Fruit fly (Drosophila melanogaster) whole organism, embryonic: ENCODE measurements around the gene ksr.

ENCODE experiments used
- Ada2b ChIP-seq: fragments of 200-800 bp; sonication (Bioruptor generic); IDR thresholded peaks from 2 replicates; pipeline ENCODE4 v1.3.6; 2022; ENCODE audit warnings: missing biosample characterization, missing genetic modification characterization
- Adf1 ChIP-seq: fragments of 200-800 bp; sonication (Bioruptor generic); IDR thresholded peaks from 2 replicates; pipeline ENCODE4 v1.3.6; 2022; ENCODE audit warnings: missing biosample characterization, missing genetic modification characterization
- CG10147 ChIP-seq: fragments of 200-800 bp; sonication (Bioruptor generic); optimal IDR thresholded peaks from 2 replicates; lab custom pipeline; 2019; ENCODE audit warnings: missing biosample characterization, mild to moderate bottlenecking, missing genetic modification characterization, moderate library complexity
- CG10565 ChIP-seq: fragments of 200-800 bp; sonication (Bioruptor generic); optimal IDR thresholded peaks from 3 replicates; lab custom pipeline; 2016; ENCODE audit warnings: missing biosample characterization, mild to moderate bottlenecking, missing genetic modification characterization
- CG10959 ChIP-seq: fragments of 200-800 bp; sonication (Bioruptor generic); IDR thresholded peaks from 2 replicates; pipeline ENCODE4 v1.3.6; 2022; ENCODE audit warnings: missing biosample characterization, missing genetic modification characterization
- CG11398 ChIP-seq: fragments of 200-800 bp; sonication (Bioruptor generic); optimal IDR thresholded peaks from 2 replicates; lab custom pipeline; 2016; ENCODE audit warnings: missing biosample characterization, missing genetic modification characterization
- CG11504 ChIP-seq: fragments of 200-800 bp; sonication (Bioruptor generic); optimal IDR thresholded peaks from 3 replicates; lab custom pipeline; 2019; ENCODE audit warnings: missing biosample characterization, mild to moderate bottlenecking, missing genetic modification characterization, moderate library complexity
- CG12769 ChIP-seq: fragments of 200-800 bp; sonication (Bioruptor generic); optimal IDR thresholded peaks from 2 replicates; lab custom pipeline; 2019; ENCODE audit warnings: missing biosample characterization, mild to moderate bottlenecking, missing genetic modification characterization, moderate library complexity
- CG13287 ChIP-seq: fragments of 200-800 bp; sonication (Bioruptor generic); IDR thresholded peaks from 2 replicates; pipeline ENCODE4 v1.3.6; 2022; ENCODE audit warnings: missing biosample characterization, missing genetic modification characterization; ENCODE audit not compliant: partially characterized antibody
- CG13624 ChIP-seq: fragments of 200-800 bp; sonication (Bioruptor generic); optimal IDR thresholded peaks from 2 replicates; lab custom pipeline; 2016; ENCODE audit warnings: missing biosample characterization, missing genetic modification characterization
- CG13894 ChIP-seq: fragments of 200-800 bp; sonication (Bioruptor generic); optimal IDR thresholded peaks from 3 replicates; lab custom pipeline; 2018; ENCODE audit warnings: missing biosample characterization, mild to moderate bottlenecking, missing genetic modification characterization, moderate library complexity
- CG14014 ChIP-seq: fragments of 200-800 bp; sonication (Bioruptor generic); IDR thresholded peaks from 2 replicates; pipeline ENCODE4 v1.3.6; 2022; ENCODE audit warnings: missing biosample characterization, missing genetic modification characterization
- CG15514 ChIP-seq: fragments of 200-800 bp; sonication (Bioruptor generic); optimal IDR thresholded peaks from 3 replicates; lab custom pipeline; 2017; ENCODE audit warnings: missing biosample characterization, missing genetic modification characterization, mild to moderate bottlenecking, moderate library complexity, missing genetic modification reagents
- CG16779 ChIP-seq: fragments of 200-800 bp; sonication (Bioruptor generic); IDR thresholded peaks from 2 replicates; pipeline ENCODE4 v1.3.6; 2022; ENCODE audit warnings: missing biosample characterization, missing genetic modification characterization
- CG17328 ChIP-seq: fragments of 200-800 bp; sonication (Bioruptor generic); IDR thresholded peaks from 2 replicates; pipeline ENCODE4 v1.3.6; 2022; ENCODE audit warnings: missing biosample characterization, missing genetic modification characterization
- CG30431 ChIP-seq: fragments of 200-800 bp; sonication (Bioruptor generic); optimal IDR thresholded peaks from 2 replicates; lab custom pipeline; 2017; ENCODE audit warnings: missing biosample characterization, missing genetic modification characterization
- CG3407 ChIP-seq: fragments of 200-800 bp; sonication (Bioruptor generic); optimal IDR thresholded peaks from 2 replicates; lab custom pipeline; 2018; ENCODE audit warnings: missing biosample characterization, mild to moderate bottlenecking, missing genetic modification characterization
- CG34376 ChIP-seq: fragments of 200-800 bp; sonication (Bioruptor generic); optimal IDR thresholded peaks from 2 replicates; lab custom pipeline; 2018; ENCODE audit warnings: missing biosample characterization, mild to moderate bottlenecking, missing genetic modification characterization
- CG4424 ChIP-seq: fragments of 200-800 bp; sonication (Bioruptor generic); optimal IDR thresholded peaks from 3 replicates; lab custom pipeline; 2016; ENCODE audit warnings: missing biosample characterization, missing genetic modification characterization
- CG4617 ChIP-seq: fragments of 200-800 bp; sonication (Bioruptor generic); optimal IDR thresholded peaks from 3 replicates; lab custom pipeline; 2016; ENCODE audit warnings: missing biosample characterization, missing genetic modification characterization, borderline replicate concordance
- CG4707 ChIP-seq: fragments of 200-800 bp; sonication (Bioruptor generic); optimal IDR thresholded peaks from 2 replicates; lab custom pipeline; 2018; ENCODE audit warnings: missing biosample characterization, mild to moderate bottlenecking, missing genetic modification characterization, moderate library complexity
- CG5180 ChIP-seq: fragments of 200-800 bp; sonication (Bioruptor generic); optimal IDR thresholded peaks from 3 replicates; lab custom pipeline; 2017; ENCODE audit warnings: missing biosample characterization, missing genetic modification characterization, mild to moderate bottlenecking, moderate library complexity, missing genetic modification reagents
- CG5953 ChIP-seq: fragments of 200-800 bp; sonication (Bioruptor generic); IDR thresholded peaks from 2 replicates; pipeline ENCODE4 v1.3.6; 2022; ENCODE audit warnings: missing biosample characterization, missing genetic modification characterization
- CG6791 ChIP-seq: fragments of 200-800 bp; sonication (Bioruptor generic); IDR thresholded peaks from 3 replicates; pipeline ENCODE4 v1.3.6; 2022; ENCODE audit warnings: missing biosample characterization, missing genetic modification characterization; ENCODE audit not compliant: partially characterized antibody
- CG6854 ChIP-seq: fragments of 200-800 bp; sonication (Bioruptor generic); optimal IDR thresholded peaks from 3 replicates; lab custom pipeline; 2017; ENCODE audit warnings: missing biosample characterization, mild to moderate bottlenecking, missing genetic modification characterization
- CG7357 ChIP-seq: fragments of 200-800 bp; sonication (Bioruptor generic); IDR thresholded peaks from 3 replicates; pipeline ENCODE4 v1.3.6; 2022; ENCODE audit warnings: missing biosample characterization, missing genetic modification characterization
- CG7786 ChIP-seq: fragments of 200-800 bp; sonication (Bioruptor generic); optimal IDR thresholded peaks from 2 replicates; lab custom pipeline; 2016; ENCODE audit warnings: missing biosample characterization, missing genetic modification characterization
- Deaf1 ChIP-seq: fragments of 200-800 bp; optimal IDR thresholded peaks from 3 replicates; lab custom pipeline; 2019; ENCODE audit warnings: missing biosample characterization, mild to moderate bottlenecking, missing genetic modification characterization, moderate library complexity
- Dfd ChIP-seq, 2 experiments: fragments of >200 bp; optimal IDR thresholded peaks; 2 replicates each; lab custom pipeline; 2017; ENCODE audit warnings: missing biosample characterization in 2 of 2, missing genetic modification characterization in 2 of 2
- Dip2 ChIP-seq: fragments of 200-800 bp; sonication (Bioruptor generic); IDR thresholded peaks from 2 replicates; pipeline ENCODE4 v1.3.6; 2022; ENCODE audit warnings: missing biosample characterization, missing genetic modification characterization
- E2f2 ChIP-seq: fragments of 200-800 bp; sonication (Bioruptor generic); IDR thresholded peaks from 2 replicates; pipeline ENCODE4 v1.3.6; 2022; ENCODE audit warnings: missing biosample characterization, missing genetic modification characterization
- Hmx ChIP-seq: fragments of 200-800 bp; sonication (Bioruptor generic); optimal IDR thresholded peaks from 2 replicates; lab custom pipeline; 2016; ENCODE audit warnings: missing biosample characterization, missing genetic modification characterization
- MBD-R2 ChIP-seq: fragments of 200-800 bp; sonication (Bioruptor generic); IDR thresholded peaks from 2 replicates; pipeline ENCODE4 v1.3.6; 2022; ENCODE audit warnings: missing biosample characterization, missing genetic modification characterization
- Myb ChIP-seq: fragments of 200-800 bp; sonication (Bioruptor generic); optimal IDR thresholded peaks from 2 replicates; lab custom pipeline; 2016; ENCODE audit warnings: missing biosample characterization, missing genetic modification characterization
- Sox102F ChIP-seq: fragments of 200-800 bp; sonication (Bioruptor generic); optimal IDR thresholded peaks from 2 replicates; lab custom pipeline; 2018; ENCODE audit warnings: missing biosample characterization, mild to moderate bottlenecking, missing genetic modification characterization, moderate library complexity
- ato ChIP-seq: fragments of 200-800 bp; sonication (Bioruptor generic); IDR thresholded peaks from 2 replicates; pipeline ENCODE4 v1.3.6; 2022; ENCODE audit warnings: missing biosample characterization, missing genetic modification characterization; ENCODE audit not compliant: partially characterized antibody
- danr ChIP-seq: fragments of 200-800 bp; sonication (Bioruptor generic); IDR thresholded peaks from 2 replicates; pipeline ENCODE4 v1.3.6; 2022; ENCODE audit warnings: missing biosample characterization, missing genetic modification characterization
- exex ChIP-seq: fragments of 200-800 bp; sonication (Bioruptor generic); optimal IDR thresholded peaks from 4 replicates; lab custom pipeline; 2018; ENCODE audit warnings: missing biosample characterization, mild to moderate bottlenecking, missing genetic modification characterization, moderate library complexity
- lbe ChIP-seq: fragments of 200-800 bp; sonication (Bioruptor generic); optimal IDR thresholded peaks from 2 replicates; lab custom pipeline; 2016; ENCODE audit warnings: missing biosample characterization, mild to moderate bottlenecking, missing genetic modification characterization
- lilli ChIP-seq: fragments of 200-800 bp; sonication (Bioruptor generic); optimal IDR thresholded peaks from 3 replicates; lab custom pipeline; 2016; ENCODE audit warnings: missing biosample characterization, missing genetic modification characterization
- pho ChIP-seq: fragments of 200-800 bp; sonication (Bioruptor generic); optimal IDR thresholded peaks from 2 replicates; lab custom pipeline; 2016; ENCODE audit warnings: missing biosample characterization, missing genetic modification characterization
- sens-2 ChIP-seq: fragments of 200-800 bp; sonication (Bioruptor generic); IDR thresholded peaks from 2 replicates; pipeline ENCODE4 v1.3.6; 2022; ENCODE audit warnings: missing biosample characterization, missing genetic modification characterization
- sisA ChIP-seq: fragments of 200-800 bp; sonication (Bioruptor generic); IDR thresholded peaks from 2 replicates; pipeline ENCODE4 v1.3.6; 2022; ENCODE audit warnings: missing biosample characterization, missing genetic modification characterization
- sqz ChIP-seq: fragments of 200-800 bp; sonication (Bioruptor generic); optimal IDR thresholded peaks from 3 replicates; lab custom pipeline; 2018; ENCODE audit warnings: missing biosample characterization, mild to moderate bottlenecking, missing genetic modification characterization
- sug ChIP-seq: fragments of 200-800 bp; optimal IDR thresholded peaks from 2 replicates; lab custom pipeline; 2019; ENCODE audit warnings: missing biosample characterization, mild to moderate bottlenecking, missing genetic modification characterization, moderate library complexity
- unc-4 ChIP-seq: fragments of 200-800 bp; sonication (Bioruptor generic); IDR thresholded peaks from 2 replicates; pipeline ENCODE4 v1.3.6; 2022; ENCODE audit warnings: missing biosample characterization, missing genetic modification characterization; ENCODE audit not compliant: partially characterized antibody
- vfl ChIP-seq: fragments of 200-800 bp; sonication (Bioruptor generic); optimal IDR thresholded peaks from 2 replicates; lab custom pipeline; 2016; ENCODE audit warnings: missing biosample characterization, missing genetic modification characterization
- vnd ChIP-seq: fragments of 200-800 bp; sonication (Bioruptor generic); IDR thresholded peaks from 3 replicates; pipeline ENCODE4 v1.3.6; 2022; ENCODE audit warnings: missing biosample characterization, missing genetic modification characterization; ENCODE audit not compliant: partially characterized antibody
- zen ChIP-seq: fragments of 200-800 bp; sonication (Bioruptor generic); optimal IDR thresholded peaks from 3 replicates; lab custom pipeline; 2018; ENCODE audit warnings: missing biosample characterization, mild to moderate bottlenecking, missing genetic modification characterization, moderate library complexity
- zen2 ChIP-seq: fragments of 200-800 bp; sonication (Bioruptor generic); IDR thresholded peaks from 3 replicates; pipeline ENCODE4 v1.3.6; 2022; ENCODE audit warnings: missing biosample characterization, missing genetic modification characterization; ENCODE audit not compliant: partially characterized antibody
- zfh1 ChIP-seq: fragments of 200-800 bp; sonication (Bioruptor generic); IDR thresholded peaks from 3 replicates; pipeline ENCODE4 v1.3.6; 2022; ENCODE audit warnings: missing biosample characterization, missing genetic modification characterization

ksr gene

DNA sequence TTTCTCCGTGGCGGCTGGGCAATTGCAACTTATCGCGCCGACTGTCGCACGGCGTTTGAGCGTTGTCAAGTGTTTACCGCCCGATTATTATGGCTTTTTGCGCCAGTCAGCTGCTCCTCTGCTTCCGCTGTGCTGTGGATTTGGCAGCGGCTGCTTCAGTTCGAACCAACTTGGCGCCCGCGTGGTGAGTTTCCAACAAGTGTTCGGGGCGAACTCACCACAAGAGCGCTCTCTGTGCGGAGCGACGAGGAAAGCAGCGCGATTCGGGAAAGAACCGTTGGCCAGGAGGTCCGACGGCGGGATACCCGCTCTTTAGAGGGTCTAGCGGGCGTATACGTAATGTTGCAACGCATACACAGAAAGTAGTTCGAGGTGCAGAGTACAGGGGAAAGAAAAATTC lies 18.9 kb upstream of the ksr start, which contains the start of gene NKCC:
Gene NKCC, minus strand, starts transcription at position 57 of the 400 bp plus-strand sequence.
- no peak for TF ChIP-seq CG10565 (GFP tag; lab: Kevin White, UChicago)
- no peak for TF ChIP-seq CG11504 (tag; lab: Kevin White, UChicago)
- no peak for TF ChIP-seq CG6854
- TF ChIP-seq CG30431 (GFP tag; lab: Kevin White, UChicago) = no peak
- 0 out of 2 replicates have a peak, but pooled peaks have one; percentile 12 for TF ChIP-seq CG14014 (GFP tag; lab: Robert Waterston, UW)
- no peak for TF ChIP-seq CG4707 (GFP tag; lab: Kevin White, UChicago)
- TF ChIP-seq MBD-R2 (GFP tag; lab: Robert Waterston, UW) = 0 out of 2 replicates have a peak, but pooled peaks have one; percentile 18
- TF ChIP-seq CG6791 (GFP tag; lab: Robert Waterston, UW) = no peak
- TF ChIP-seq pho (GFP tag; lab: Kevin White, UChicago) = no peak
- TF ChIP-seq CG7786 (GFP tag; lab: Kevin White, UChicago) = no peak
- no peak for TF ChIP-seq CG5953 (GFP tag; lab: Robert Waterston, UW)
- TF ChIP-seq CG4424 (GFP tag; lab: Kevin White, UChicago) = no peak
- TF ChIP-seq CG12769 = peak; percentile 30
- no peak for TF ChIP-seq CG4617 (GFP tag; lab: Kevin White, UChicago)
- no peak for TF ChIP-seq lilli (GFP tag; lab: Kevin White, UChicago)
- TF ChIP-seq vnd (GFP tag; lab: Robert Waterston, UW) = 0 out of 3 replicates have a peak, but pooled peaks have one; percentile 15
- TF ChIP-seq sug (tag; lab: Kevin White, UChicago) = peak; percentile 22
- no peak for TF ChIP-seq Ada2b (GFP tag; lab: Robert Waterston, UW)
- TF ChIP-seq E2f2 = peak; percentile 46; the same call in 1 of the 2 replicates
- TF ChIP-seq Dip2 (GFP tag; lab: Robert Waterston, UW) = no peak
- TF ChIP-seq exex (tag; lab: Kevin White, UChicago) = peak; percentile 4
- peak; percentile 25 for TF ChIP-seq CG15514 (GFP tag; lab: Kevin White, UChicago)
- TF ChIP-seq sisA = no peak
- no peak for TF ChIP-seq vfl (GFP tag; lab: Kevin White, UChicago)
- no peak for TF ChIP-seq danr (GFP tag; lab: Robert Waterston, UW)
- no peak for TF ChIP-seq zen (tag; lab: Kevin White, UChicago)
- TF ChIP-seq CG13287 (GFP tag; lab: Robert Waterston, UW) = peak; percentile 29; the same call in 1 of the 2 replicates
- no peak for TF ChIP-seq CG7357
- no peak for TF ChIP-seq CG10959 (GFP tag; lab: Robert Waterston, UW)
- no peak for TF ChIP-seq Hmx (GFP tag; lab: Kevin White, UChicago)
- no peak for TF ChIP-seq unc-4 (GFP tag; lab: Robert Waterston, UW)
- TF ChIP-seq Sox102F (GFP tag; lab: Kevin White, UChicago) = no peak
- TF ChIP-seq lbe = no peak
- no peak for TF ChIP-seq CG3407 (GFP tag; lab: Kevin White, UChicago)
- no peak for TF ChIP-seq CG10147
- TF ChIP-seq zen2 (GFP tag; lab: Robert Waterston, UW) = no peak
- no peak for TF ChIP-seq Dfd (GFP tag; optimal IDR thresholded peaks at IDR 0.05; lab: Kevin White, UChicago)
- peak; percentile 13 for TF ChIP-seq CG13894 (tag; lab: Kevin White, UChicago)
- TF ChIP-seq Deaf1 = peak; percentile 80
- no peak for TF ChIP-seq CG16779 (GFP tag; lab: Robert Waterston, UW)
- peak; percentile 15 for TF ChIP-seq CG34376 (GFP tag; lab: Kevin White, UChicago)
- TF ChIP-seq CG11398 = no peak
- TF ChIP-seq Adf1 (GFP tag; lab: Robert Waterston, UW) = peak; percentile 57
- TF ChIP-seq CG13624 (GFP tag; lab: Kevin White, UChicago) = no peak
- peak; percentile 1 for TF ChIP-seq Myb (GFP tag; lab: Kevin White, UChicago)
- 0 out of 2 replicates have a peak, but pooled peaks have one; percentile 4 for TF ChIP-seq sens-2 (GFP tag; lab: Robert Waterston, UW)
- no peak for TF ChIP-seq sqz
- TF ChIP-seq CG5180 (GFP tag; lab: Kevin White, UChicago) = peak; percentile 86
- TF ChIP-seq ato (GFP tag; lab: Robert Waterston, UW) = no peak
- TF ChIP-seq zfh1 (GFP tag; lab: Robert Waterston, UW) = 0 out of 3 replicates have a peak, but pooled peaks have one; percentile 12
- no peak for TF ChIP-seq CG17328 (GFP tag; lab: Robert Waterston, UW)
